Worm (Caenorhabditis elegans): ENCODE measurements around the gene C35D10.1.

ce11 chrIII:4873395-4873794 is 6.2 kb upstream of the C35D10.1 start:
- TF ChIP-seq lin-39 (tag; optimal IDR thresholded peaks at IDR 0.05) (no peak), ZK546.5 (tag; optimal IDR thresholded peaks at IDR 0.05) (no peak), unc-39 (tag; optimal IDR thresholded peaks at IDR 0.05) (no peak), ceh-16 (tag; optimal IDR thresholded peaks at IDR 0.05) (no peak), nhr-12 (tag; optimal IDR thresholded peaks at IDR 0.05) (no peak), skn-1 (tag; optimal IDR thresholded peaks at IDR 0.05) (no peak), snpc-4 (tag; optimal IDR thresholded peaks at IDR 0.05) (no peak), ceh-9 (tag; optimal IDR thresholded peaks at IDR 0.05) (no peak)
